Worm (Caenorhabditis elegans) whole organism, L4 larva: Measurements from ENCODE around the gene rrp-8.

ENCODE experiments used
- F26F4.8 ChIP-seq: fragments of 200-800 bp; sonication (Bioruptor generic); conservative IDR thresholded peaks from 2 replicates; pipeline ENCODE4 v1.3.6; 2022; ENCODE audit warnings: missing genetic modification characterization, missing compliant biosample characterization
- F49E8.2 ChIP-seq: sonication (generic microtip); optimal IDR thresholded peaks from 2 replicates; lab custom pipeline; 2016; ENCODE audit warnings: missing compliant biosample characterization, mild to moderate bottlenecking, missing genetic modification characterization, borderline replicate concordance
- R02D3.7 ChIP-seq: fragments of 150-350 bp; sonication (generic microtip); optimal IDR thresholded peaks from 3 replicates; lab custom pipeline; 2014; ENCODE audit warnings: missing biosample characterization, missing genetic modification characterization
- T20F7.1 ChIP-seq: fragments of 200-800 bp; sonication (Bioruptor generic); optimal IDR thresholded peaks from 2 replicates; lab custom pipeline; 2018; ENCODE audit warnings: mild to moderate bottlenecking, missing genetic modification characterization, missing compliant biosample characterization
- T26A8.4 ChIP-seq: fragments of 200-800 bp; sonication (Bioruptor generic); IDR thresholded peaks from 2 replicates; pipeline ENCODE4 v1.3.6; 2022; ENCODE audit warnings: missing genetic modification characterization, missing compliant biosample characterization
- Y105C5A.15 ChIP-seq: fragments of 200-800 bp; sonication (Bioruptor generic); IDR thresholded peaks from 2 replicates; pipeline ENCODE4 v1.3.6; 2022; ENCODE audit warnings: missing genetic modification characterization, missing compliant biosample characterization
- Y48G9A.11 ChIP-seq: fragments of 200-800 bp; sonication (Bioruptor generic); IDR thresholded peaks from 2 replicates; pipeline ENCODE4 v1.3.6; 2022; ENCODE audit warnings: missing genetic modification reagents, missing genetic modification characterization, missing compliant biosample characterization
- Y5F2A.4 ChIP-seq: fragments of 200-800 bp; sonication (Bioruptor generic); optimal IDR thresholded peaks from 2 replicates; lab custom pipeline; 2018; ENCODE audit warnings: mild to moderate bottlenecking, missing genetic modification characterization, missing compliant biosample characterization
- Y75B8A.6 ChIP-seq: fragments of 200-800 bp; sonication (Bioruptor generic); IDR thresholded peaks from 2 replicates; pipeline ENCODE4 v1.3.6; 2022; ENCODE audit warnings: missing genetic modification reagents, missing genetic modification characterization, missing compliant biosample characterization
- ZK546.5 ChIP-seq, 2 experiments: sonication (generic microtip); optimal IDR thresholded peaks; 2 replicates each; lab custom pipeline; 2017; ENCODE audit warnings: missing biosample characterization in 2 of 2, missing genetic modification characterization in 2 of 2
- ceh-20 ChIP-seq: fragments of 200-800 bp; sonication (Bioruptor generic); IDR thresholded peaks from 2 replicates; pipeline ENCODE4 v1.3.6; 2022; ENCODE audit warnings: missing genetic modification reagents, missing genetic modification characterization, missing compliant biosample characterization
- ceh-44 ChIP-seq: fragments of 200-800 bp; sonication (Bioruptor generic); IDR thresholded peaks from 2 replicates; pipeline ENCODE4 v1.3.6; 2022; ENCODE audit warnings: missing genetic modification reagents, missing genetic modification characterization, missing compliant biosample characterization
- ceh-62 ChIP-seq: sonication (generic microtip); optimal IDR thresholded peaks from 2 replicates; lab custom pipeline; 2017; ENCODE audit warnings: missing biosample characterization, missing genetic modification characterization
- ces-1 ChIP-seq: fragments of 150-350 bp; sonication (generic microtip); optimal IDR thresholded peaks from 4 replicates; lab custom pipeline; 2014; ENCODE audit warnings: missing biosample characterization, missing genetic modification reagents, missing genetic modification characterization
- cey-2 ChIP-seq: sonication (generic microtip); optimal IDR thresholded peaks from 3 replicates; lab custom pipeline; 2017; ENCODE audit warnings: missing genetic modification characterization, mild to moderate bottlenecking, missing compliant biosample characterization, antibody characterized with exemption, borderline replicate concordance; ENCODE audit not compliant: insufficient read depth
- ctbp-1 ChIP-seq: fragments of 200-800 bp; sonication (Bioruptor generic); IDR thresholded peaks from 2 replicates; pipeline ENCODE4 v1.3.6; 2022; ENCODE audit warnings: missing genetic modification reagents, missing genetic modification characterization, missing compliant biosample characterization
- daf-16 ChIP-seq, 3 experiments: sonication (generic microtip); optimal IDR thresholded peaks; 2 replicates each; lab custom pipeline; 2016 to 2017; ENCODE audit warnings: missing genetic modification characterization in 3 of 3, missing genetic modification reagents in 3 of 3, mild to moderate bottlenecking in 2 of 3, missing compliant biosample characterization in 2 of 3, missing biosample characterization in 1 of 3, moderate library complexity in 1 of 3
- dmd-6 ChIP-seq: fragments of 200-800 bp; sonication (Bioruptor generic); IDR thresholded peaks from 2 replicates; pipeline ENCODE4 v1.3.6; 2022; ENCODE audit warnings: missing genetic modification reagents, missing genetic modification characterization, missing compliant biosample characterization
- dmd-8 ChIP-seq: fragments of 200-800 bp; sonication (Bioruptor generic); IDR thresholded peaks from 2 replicates; pipeline ENCODE4 v1.3.6; 2022; ENCODE audit warnings: missing genetic modification characterization, missing compliant biosample characterization
- dmd-9 ChIP-seq: fragments of 200-800 bp; sonication (Bioruptor generic); IDR thresholded peaks from 2 replicates; pipeline ENCODE4 v1.3.6; 2022; ENCODE audit warnings: missing genetic modification reagents, missing genetic modification characterization, missing compliant biosample characterization
- duxl-1 ChIP-seq: sonication (generic microtip); optimal IDR thresholded peaks from 2 replicates; lab custom pipeline; 2016; ENCODE audit warnings: mild to moderate bottlenecking, missing genetic modification characterization, moderate library complexity, missing compliant biosample characterization; ENCODE audit not compliant: poor library complexity
- fkh-10 ChIP-seq: fragments of 150-350 bp; optimal IDR thresholded peaks from 2 replicates; lab custom pipeline; 2014; ENCODE audit warnings: missing biosample characterization, missing genetic modification reagents, missing genetic modification characterization
- fos-1 ChIP-seq: fragments of 150-350 bp; optimal IDR thresholded peaks from 2 replicates; lab custom pipeline; 2014; ENCODE audit warnings: missing biosample characterization, missing genetic modification characterization
- hif-1 ChIP-seq, 2 experiments: sonication (generic microtip); optimal IDR thresholded peaks; 2 replicates each; lab custom pipeline; 2016 to 2017; ENCODE audit warnings: missing compliant biosample characterization in 2 of 2, missing genetic modification characterization in 2 of 2, missing genetic modification reagents in 2 of 2, missing genotype in 2 of 2, mild to moderate bottlenecking in 1 of 2
- hlh-11 ChIP-seq: fragments of 200-800 bp; sonication (Bioruptor generic); optimal IDR thresholded peaks from 2 replicates; lab custom pipeline; 2018; ENCODE audit warnings: mild to moderate bottlenecking, missing genetic modification characterization, missing compliant biosample characterization
- jun-1 ChIP-seq: fragments of 150-350 bp; optimal IDR thresholded peaks from 2 replicates; lab custom pipeline; 2014; ENCODE audit warnings: missing biosample characterization, missing genetic modification reagents, missing genetic modification characterization
- lin-1 ChIP-seq: fragments of 200-800 bp; sonication (Bioruptor generic); IDR thresholded peaks from 2 replicates; pipeline ENCODE4 v1.3.6; 2022; ENCODE audit warnings: missing genetic modification reagents, missing genetic modification characterization, missing compliant biosample characterization
- lin-15B ChIP-seq: fragments of 150-350 bp; sonication (generic microtip); optimal IDR thresholded peaks from 3 replicates; lab custom pipeline; 2014; ENCODE audit warnings: missing biosample characterization, missing genetic modification characterization
- lin-29 ChIP-seq: fragments of 200-800 bp; sonication (Bioruptor generic); IDR thresholded peaks from 2 replicates; pipeline ENCODE4 v1.3.6; 2022; ENCODE audit warnings: missing genetic modification reagents, missing genetic modification characterization, missing compliant biosample characterization
- lir-3 ChIP-seq: sonication (generic microtip); optimal IDR thresholded peaks from 2 replicates; lab custom pipeline; 2016; ENCODE audit warnings: mild to moderate bottlenecking, missing genetic modification characterization, missing compliant biosample characterization
- lsy-2 ChIP-seq, 2 experiments: fragments of 150-350 bp in 1 of 2; sonication (generic microtip) in 1 of 2; optimal IDR thresholded peaks; 2 replicates each; lab custom pipeline; 2014 to 2017; ENCODE audit warnings: missing biosample characterization in 2 of 2, missing genetic modification characterization in 2 of 2
- madf-9 ChIP-seq: fragments of 200-800 bp; sonication (Bioruptor generic); conservative IDR thresholded peaks from 2 replicates; pipeline ENCODE4 v1.3.6; 2022; ENCODE audit warnings: missing genetic modification reagents, missing genetic modification characterization, missing compliant biosample characterization
- mep-1 ChIP-seq: fragments of 150-350 bp; sonication (generic microtip); optimal IDR thresholded peaks from 3 replicates; lab custom pipeline; 2014; ENCODE audit warnings: missing biosample characterization, missing genetic modification characterization
- mes-2 ChIP-seq: sonication (generic microtip); optimal IDR thresholded peaks from 2 replicates; lab custom pipeline; 2016; ENCODE audit warnings: missing genotype, mild to moderate bottlenecking, missing genetic modification characterization, missing compliant biosample characterization; ENCODE audit not compliant: poor library complexity, severe bottlenecking
- nhr-10 ChIP-seq: fragments of 150-350 bp; optimal IDR thresholded peaks from 2 replicates; lab custom pipeline; 2014; ENCODE audit warnings: missing biosample characterization, missing genetic modification characterization
- nhr-11 ChIP-seq: fragments of 150-350 bp; optimal IDR thresholded peaks from 2 replicates; lab custom pipeline; 2014; ENCODE audit warnings: missing biosample characterization, missing genetic modification characterization
- nhr-237 ChIP-seq: sonication (generic microtip); optimal IDR thresholded peaks from 2 replicates; lab custom pipeline; 2017; ENCODE audit warnings: missing biosample characterization, missing genetic modification characterization
- nhr-41 ChIP-seq: fragments of 200-800 bp; sonication (Bioruptor generic); IDR thresholded peaks from 2 replicates; pipeline ENCODE4 v1.3.6; 2022; ENCODE audit warnings: missing genetic modification reagents, missing genetic modification characterization, missing compliant biosample characterization
- nhr-42 ChIP-seq: fragments of 200-800 bp; sonication (Bioruptor generic); IDR thresholded peaks from 2 replicates; pipeline ENCODE4 v1.3.6; 2022; ENCODE audit warnings: missing genetic modification characterization, missing compliant biosample characterization
- nhr-48 ChIP-seq: sonication (generic microtip); optimal IDR thresholded peaks from 2 replicates; lab custom pipeline; 2016; ENCODE audit warnings: mild to moderate bottlenecking, missing genetic modification characterization, missing compliant biosample characterization
- nhr-76 ChIP-seq: fragments of 150-350 bp; optimal IDR thresholded peaks from 2 replicates; lab custom pipeline; 2014; ENCODE audit warnings: missing biosample characterization, missing genetic modification characterization
- pqm-1 ChIP-seq: sonication (generic microtip); optimal IDR thresholded peaks from 2 replicates; lab custom pipeline; 2017; ENCODE audit warnings: missing biosample characterization, missing genetic modification characterization
- rbr-2 ChIP-seq: sonication (generic microtip); optimal IDR thresholded peaks from 2 replicates; lab custom pipeline; 2016; ENCODE audit warnings: missing genotype, missing genetic modification characterization, missing compliant biosample characterization
- set-16 ChIP-seq: fragments of 200-800 bp; sonication (Bioruptor generic); IDR thresholded peaks from 2 replicates; pipeline ENCODE4 v1.3.6; 2022; ENCODE audit warnings: missing genetic modification reagents, missing genetic modification characterization, missing compliant biosample characterization
- snpc-1.2 ChIP-seq: fragments of 200-800 bp; sonication (Bioruptor generic); IDR thresholded peaks from 2 replicates; pipeline ENCODE4 v1.3.6; 2022; ENCODE audit warnings: missing genetic modification reagents, missing genetic modification characterization, missing compliant biosample characterization
- snpc-4 ChIP-seq: fragments of 150-350 bp; optimal IDR thresholded peaks from 2 replicates; lab custom pipeline; 2014; ENCODE audit warnings: missing biosample characterization, missing genetic modification characterization
- spr-3 ChIP-seq: fragments of 200-800 bp; sonication (Bioruptor generic); optimal IDR thresholded peaks from 2 replicates; lab custom pipeline; 2018; ENCODE audit warnings: mild to moderate bottlenecking, missing genetic modification characterization, missing compliant biosample characterization
- tag-97 ChIP-seq: fragments of 200-800 bp; sonication (Bioruptor generic); IDR thresholded peaks from 2 replicates; pipeline ENCODE4 v1.3.6; 2022; ENCODE audit warnings: missing genetic modification characterization, missing compliant biosample characterization
- zag-1 ChIP-seq: fragments of 150-350 bp; optimal IDR thresholded peaks from 2 replicates; lab custom pipeline; 2014; ENCODE audit warnings: missing biosample characterization, missing genetic modification characterization
- zfp-2 ChIP-seq: sonication (generic microtip); optimal IDR thresholded peaks from 2 replicates; lab custom pipeline; 2016; ENCODE audit warnings: mild to moderate bottlenecking, missing genetic modification characterization, missing compliant biosample characterization
- zip-11 ChIP-seq: fragments of 200-800 bp; sonication (Bioruptor generic); IDR thresholded peaks from 2 replicates; pipeline ENCODE4 v1.3.6; 2022; ENCODE audit warnings: missing genetic modification characterization, missing compliant biosample characterization

The rrp-8 gene

ce11 chrIV:393409-393930, 2.9 kb upstream of the rrp-8 start, which contains the start of the genes T07A9.15 and nog-1 (continued):
- TF ChIP-seq Y105C5A.15 (no peak), zag-1 (tag; lab: Kevin White, UChicago) (no peak), daf-16 (GFP tag; optimal IDR thresholded peaks at IDR 0.05; lab: Kevin White, UChicago) (no peak), daf-16 (tag; optimal IDR thresholded peaks at IDR 0.05; lab: Kevin White, UChicago) (no peak), nhr-48 (no peak), mes-2 (tag; lab: Kevin White, UChicago) (peak; percentile 88), zip-11 (GFP tag; lab: Robert Waterston, UW) (no peak), Y48G9A.11 (GFP tag; lab: Robert Waterston, UW) (no peak), rbr-2 (tag; lab: Kevin White, UChicago) (peak; percentile 41), jun-1 (tag; lab: Kevin White, UChicago) (no peak), F49E8.2 (no peak), fkh-10 (no peak), lsy-2 (tag; optimal IDR thresholded peaks at IDR 0.05; lab: Kevin White, UChicago) (peak; percentile 93 to 99), tag-97 (GFP tag; lab: Robert Waterston, UW) (no peak), nhr-42 (GFP tag; lab: Robert Waterston, UW) (no peak), mep-1 (peak; percentile 68), cey-2 (tag; lab: Kevin White, UChicago) (no peak), nhr-76 (no peak), T26A8.4 (GFP tag; lab: Robert Waterston, UW) (no peak), duxl-1 (tag; lab: Kevin White, UChicago) (peak; percentile 18), ceh-62 (no peak), snpc-1.2 (GFP tag; lab: Robert Waterston, UW) (no peak), dmd-6 (peak; percentile 31; the same call in 1 of the 2 replicates), madf-9 (GFP tag; lab: Robert Waterston, UW) (no peak), Y5F2A.4 (no peak), dmd-8 (GFP tag; lab: Robert Waterston, UW) (no peak), lir-3 (no peak), F26F4.8 (GFP tag; lab: Robert Waterston, UW) (no peak), spr-3 (no peak), ctbp-1 (GFP tag; lab: Robert Waterston, UW) (no peak), lin-29 (no peak), fos-1 (tag; lab: Kevin White, UChicago) (no peak), hif-1 (tag; optimal IDR thresholded peaks at IDR 0.05; lab: Kevin White, UChicago) (peak in 1 of 2 experiments; percentile 27), T20F7.1 (GFP tag; lab: Kevin White, UChicago) (no peak), ceh-20 (GFP tag; lab: Robert Waterston, UW) (no peak), nhr-10 (tag; lab: Kevin White, UChicago) (no peak), ceh-44 (GFP tag; lab: Robert Waterston, UW) (no peak), R02D3.7 (tag; lab: Kevin White, UChicago) (no peak), nhr-11 (peak; percentile 27), ZK546.5 (tag; optimal IDR thresholded peaks at IDR 0.05; lab: Kevin White, UChicago) (no peak), nhr-237 (tag; lab: Kevin White, UChicago) (no peak), Y75B8A.6 (GFP tag; lab: Robert Waterston, UW) (no peak), hlh-11 (peak; percentile 27), snpc-4 (tag; lab: Kevin White, UChicago) (no peak), nhr-41 (no peak), set-16 (GFP tag; lab: Robert Waterston, UW) (no peak), ces-1 (GFP tag; lab: Kevin White, UChicago) (no peak), zfp-2 (no peak), lin-1 (GFP tag; lab: Robert Waterston, UW) (no peak), dmd-9 (no peak), pqm-1 (tag; lab: Kevin White, UChicago) (no peak), lin-15B (no peak)
